Worm (Caenorhabditis elegans): Measurements from ENCODE around the gene rpl-32.

DNA sequence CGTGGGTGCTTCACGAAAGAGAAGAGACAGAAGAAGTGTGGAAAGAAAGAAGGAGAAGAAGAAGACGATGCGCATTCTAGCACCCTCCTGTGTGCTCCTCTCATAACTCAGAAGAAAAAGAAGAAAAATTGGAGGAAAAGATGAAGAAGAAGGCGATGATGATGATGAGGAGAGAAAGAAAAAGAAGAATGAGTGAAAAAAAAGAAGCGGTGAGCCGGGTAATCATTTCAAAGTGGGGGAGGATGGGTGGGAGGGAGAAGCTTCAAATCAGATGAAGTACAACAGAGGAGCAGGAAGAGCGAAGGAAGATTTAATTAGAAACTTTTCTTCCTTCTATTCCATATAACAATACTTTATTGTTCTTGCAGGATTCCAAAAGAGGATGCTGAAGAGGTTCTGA, 46.2 kb downstream of the rpl-32 start:
- TF ChIP-seq nhr-28 (tag; optimal IDR thresholded peaks at IDR 0.05): no peak
- TF ChIP-seq fkh-10 (GFP tag; optimal IDR thresholded peaks at IDR 0.05): peak; percentile 41
- no peak for TF ChIP-seq nhr-77 (tag; optimal IDR thresholded peaks at IDR 0.05)
- TF ChIP-seq fkh-2 (tag; optimal IDR thresholded peaks at IDR 0.05): no peak
- TF ChIP-seq pha-4 (tag; optimal IDR thresholded peaks at IDR 0.05): no peak
- no peak for TF ChIP-seq egl-27 (tag; optimal IDR thresholded peaks at IDR 0.05)
